Fruit fly (Drosophila melanogaster): ENCODE data around the gene nsl1.

Gene nsl1

dm6 chr3R:15792427-15792826 is 1.2 kb upstream of the nsl1 start, which contains the start of gene Acyp2 (continued):
- TF ChIP-seq CG12391 (tag; optimal IDR thresholded peaks at IDR 0.05): peak; percentile 41
- peak; percentile 64 for TF ChIP-seq CG33213 (GFP tag; optimal IDR thresholded peaks at IDR 0.05)
- TF ChIP-seq Eip74EF (GFP tag; optimal IDR thresholded peaks at IDR 0.05): no peak
- no peak for TF ChIP-seq CG1233 (GFP tag; optimal IDR thresholded peaks at IDR 0.05)
- no peak for TF ChIP-seq CG31441 (GFP tag; IDR thresholded peaks at IDR 0.05)
- no peak for TF ChIP-seq Nf-YA (GFP tag; IDR thresholded peaks at IDR 0.05)
- TF ChIP-seq Mes4 (GFP tag; optimal IDR thresholded peaks at IDR 0.05): no peak
- TF ChIP-seq HmgZ (tag; optimal IDR thresholded peaks at IDR 0.05): peak; percentile 70
- TF ChIP-seq Atf-2 (GFP tag; optimal IDR thresholded peaks at IDR 0.05): no peak
- TF ChIP-seq Ets97D (GFP tag; optimal IDR thresholded peaks at IDR 0.05): peak; percentile 80
- peak; percentile 75 for TF ChIP-seq CG17802 (tag; optimal IDR thresholded peaks at IDR 0.05)
- no peak for TF ChIP-seq CG12219 (GFP tag; optimal IDR thresholded peaks at IDR 0.05)
- TF ChIP-seq ci (GFP tag; IDR thresholded peaks at IDR 0.05): peak; percentile 37; the same call in 1 of the 3 replicates
- TF ChIP-seq amos (GFP tag; IDR thresholded peaks at IDR 0.05; ENCODE audit: partially characterized antibody): peak; percentile 62
- TF ChIP-seq CG4424 (GFP tag; optimal IDR thresholded peaks at IDR 0.05): peak; percentile 14
- TF ChIP-seq CG6689 (GFP tag; IDR thresholded peaks at IDR 0.05): no peak
- TF ChIP-seq cg (GFP tag; optimal IDR thresholded peaks at IDR 0.05): no peak
- no peak for TF ChIP-seq esg (GFP tag; conservative IDR thresholded peaks at IDR 0.05)
- TF ChIP-seq CG1529 (GFP tag; optimal IDR thresholded peaks at IDR 0.05): no peak
- no peak for TF ChIP-seq h (optimal IDR thresholded peaks at IDR 0.05)
- peak; percentile 46 for TF ChIP-seq Antp (GFP tag; optimal IDR thresholded peaks at IDR 0.05)
- TF ChIP-seq Hmr (GFP tag; optimal IDR thresholded peaks at IDR 0.05): peak; percentile 63
- TF ChIP-seq CG16813 (GFP tag; IDR thresholded peaks at IDR 0.05; ENCODE audit: partially characterized antibody): peak; percentile 53; the same call in 2 of the 3 replicates
- no peak for TF ChIP-seq Doc2 (GFP tag; IDR thresholded peaks at IDR 0.05)
- no peak for TF ChIP-seq hb (GFP tag; IDR thresholded peaks at IDR 0.05; ENCODE audit: partially characterized antibody)
- TF ChIP-seq zf30C (GFP tag; optimal IDR thresholded peaks at IDR 0.05): no peak
- no peak for TF ChIP-seq ERR (GFP tag; optimal IDR thresholded peaks at IDR 0.05)
- TF ChIP-seq nerfin-2 (GFP tag; IDR thresholded peaks at IDR 0.05; ENCODE audit: partially characterized antibody): no peak
- TF ChIP-seq Doc3 (GFP tag; IDR thresholded peaks at IDR 0.05; ENCODE audit: partially characterized antibody): peak; percentile 56; the same call in 2 of the 3 replicates
- no peak for TF ChIP-seq CG2202 (tag; optimal IDR thresholded peaks at IDR 0.05)
- no peak for TF ChIP-seq Spps (tag; optimal IDR thresholded peaks at IDR 0.05)
- TF ChIP-seq eyg (GFP tag; optimal IDR thresholded peaks at IDR 0.05): no peak
- TF ChIP-seq fd3F (GFP tag; optimal IDR thresholded peaks at IDR 0.05): no peak
- peak; percentile 17 for TF ChIP-seq tx (GFP tag; optimal IDR thresholded peaks at IDR 0.05)
- TF ChIP-seq Asciz (GFP tag; optimal IDR thresholded peaks at IDR 0.05): no peak
- no peak for TF ChIP-seq usp (GFP tag; optimal IDR thresholded peaks at IDR 0.05)
- TF ChIP-seq CG11093 (GFP tag; IDR thresholded peaks at IDR 0.05): no peak
- TF ChIP-seq CG4404 (GFP tag; IDR thresholded peaks at IDR 0.05): no peak
- no peak for TF ChIP-seq sqz (GFP tag; optimal IDR thresholded peaks at IDR 0.05)
- peak; percentile 59; the same call in 1 of the 3 replicates for TF ChIP-seq Opbp (GFP tag; IDR thresholded peaks at IDR 0.05; ENCODE audit: partially characterized antibody)
- no peak for TF ChIP-seq yki (optimal IDR thresholded peaks at IDR 0.05)
- no peak for TF ChIP-seq CG7839 (tag; optimal IDR thresholded peaks at IDR 0.05)
- no peak for TF ChIP-seq sima (GFP tag; optimal IDR thresholded peaks at IDR 0.05)
- no peak for TF ChIP-seq CG10366 (GFP tag; IDR thresholded peaks at IDR 0.05)
- no peak for TF ChIP-seq pho (GFP tag; optimal IDR thresholded peaks at IDR 0.05)
- TF ChIP-seq CG10431 (GFP tag; optimal IDR thresholded peaks at IDR 0.05): no peak
- peak; percentile 48 for TF ChIP-seq zfh2 (GFP tag; optimal IDR thresholded peaks at IDR 0.05)
- no peak for TF ChIP-seq CG8359 (GFP tag; optimal IDR thresholded peaks at IDR 0.05; ENCODE audit: borderline replicate concordance)
- TF ChIP-seq CG11723 (GFP tag; optimal IDR thresholded peaks at IDR 0.05): no peak
- peak; percentile 71 for TF ChIP-seq CG13287 (GFP tag; IDR thresholded peaks at IDR 0.05; ENCODE audit: partially characterized antibody)
- 0 out of 2 replicates have a peak, but pooled peaks have one; percentile 26 for TF ChIP-seq CG8765 (GFP tag; IDR thresholded peaks at IDR 0.05)
